Fruit fly (Drosophila melanogaster) whole organism: ENCODE results near the gene Atf3.

Experiments
- CG8478 ChIP-seq: fragments of >200 bp; optimal IDR thresholded peaks from 2 replicates; lab custom pipeline; 2018; ENCODE audit warnings: inconsistent platforms
- Dll ChIP-seq: fragments of >200 bp; optimal IDR thresholded peaks from 2 replicates; lab custom pipeline; 2017
- EcR ChIP-seq, 2 experiments: fragments of >200 bp; optimal IDR thresholded peaks; 2 replicates each; lab custom pipeline; 2017; ENCODE audit warnings: missing biosample characterization in 2 of 2, missing genetic modification characterization in 2 of 2, missing genetic modification reagents in 2 of 2
- pan ChIP-seq: fragments of >200 bp; optimal IDR thresholded peaks from 2 replicates; lab custom pipeline; 2017
- psq ChIP-seq: fragments of >200 bp; optimal IDR thresholded peaks from 2 replicates; lab custom pipeline; 2017
- usp ChIP-seq: fragments of >200 bp; optimal IDR thresholded peaks from 2 replicates; lab custom pipeline; 2017; ENCODE audit warnings: missing biosample characterization, missing genetic modification characterization, mixed read lengths

The Atf3 gene

DNA sequence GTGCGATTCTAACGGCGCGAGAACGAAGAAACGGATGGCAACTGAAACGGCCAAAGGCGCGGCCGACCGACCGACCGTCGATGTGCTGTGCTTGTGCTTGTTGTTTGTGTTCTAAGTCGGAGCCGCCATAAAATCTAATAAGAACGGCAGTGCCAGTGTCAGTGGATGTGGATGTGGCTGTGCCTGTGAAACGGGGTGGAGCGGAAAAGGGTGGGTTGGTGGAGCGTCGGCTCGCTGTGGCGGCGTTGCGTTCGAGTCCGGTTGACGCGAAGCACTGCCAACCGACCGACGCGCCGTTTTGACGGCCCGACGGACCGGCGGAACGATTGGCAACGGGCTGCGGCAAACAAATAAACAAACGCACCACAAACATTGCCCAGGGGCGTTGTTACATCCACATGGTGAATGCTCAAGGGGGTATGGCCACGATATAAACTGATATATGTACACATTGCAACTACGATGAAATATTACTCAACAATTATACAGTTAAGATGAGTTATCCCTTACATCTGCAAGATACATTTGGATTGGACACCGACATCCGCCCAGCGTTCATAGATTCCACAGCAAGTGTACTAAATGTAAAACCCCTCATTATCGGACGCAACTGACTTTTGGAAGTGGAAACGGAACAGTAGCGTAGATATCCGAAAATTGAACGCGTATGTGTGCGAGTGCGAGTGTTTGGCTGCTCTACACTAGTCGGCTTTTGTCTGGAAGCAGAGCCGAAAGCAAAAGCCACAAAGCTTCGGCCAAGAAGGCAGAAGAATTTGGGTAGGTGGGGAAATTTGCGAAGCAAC lies at the start of gene Atf3:
Gene Atf3 (minus strand): TSS at position 267 of the 803 bp plus-strand sequence.
- TF ChIP-seq usp (GFP tag; lab: Kevin White, UChicago) (no peak), Dll (lab: Kevin White, UChicago) (no peak), pan (lab: Kevin White, UChicago) (no peak), EcR (GFP tag; optimal IDR thresholded peaks at IDR 0.05; lab: Kevin White, UChicago) (no peak)

DNA sequence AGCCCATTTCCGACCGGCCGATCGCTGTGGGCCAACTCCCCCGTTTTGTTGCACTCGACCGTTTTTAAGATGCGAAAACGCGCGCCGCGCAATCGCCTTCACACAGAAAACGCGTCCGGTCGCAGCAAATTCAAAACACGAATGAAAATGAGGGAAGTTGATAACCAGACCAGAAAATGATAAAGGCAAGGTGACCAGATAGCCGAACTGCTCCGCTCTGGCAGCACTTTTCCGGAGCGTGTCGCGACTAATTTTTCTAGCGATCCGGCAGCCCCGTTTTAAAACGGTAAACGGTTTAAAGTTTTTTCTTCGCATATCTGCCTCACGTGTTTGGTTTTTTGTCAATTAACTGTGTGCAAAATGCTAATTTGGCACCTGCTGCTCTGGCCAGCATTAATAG lies 47.1 kb upstream of the Atf3 start, which contains the start of gene DAAM:
Gene DAAM (minus strand): TSS at position 149 of the 400 bp plus-strand sequence.
- TF ChIP-seq psq (no peak), EcR (GFP tag; optimal IDR thresholded peaks at IDR 0.05; lab: Kevin White, UChicago) (no peak), usp (GFP tag; lab: Kevin White, UChicago) (no peak), CG8478 (lab: Kevin White, UChicago) (no peak), pan (lab: Kevin White, UChicago) (no peak), Dll (lab: Kevin White, UChicago) (no peak)

DNA sequence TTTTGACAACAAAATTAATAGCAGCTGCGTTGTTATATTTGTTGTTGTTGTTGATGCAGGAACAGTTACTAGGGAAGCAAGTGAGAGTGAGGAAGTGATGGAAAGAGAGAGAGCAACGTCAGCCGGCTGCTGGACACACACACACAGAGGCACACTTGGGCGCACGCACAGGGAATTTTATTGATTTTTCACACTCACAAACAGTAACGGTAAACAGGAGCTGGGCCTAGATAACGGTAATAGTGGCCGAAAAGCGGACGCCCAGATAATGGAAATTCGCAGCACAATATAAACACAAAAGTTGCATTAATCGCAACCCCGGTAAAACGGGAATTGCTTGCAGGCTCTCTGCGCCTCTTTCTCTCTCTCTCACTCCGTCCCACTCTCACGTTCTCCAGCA lies 46.6 kb upstream of the Atf3 start:
- TF ChIP-seq Dll (lab: Kevin White, UChicago) (no peak), CG8478 (lab: Kevin White, UChicago) (no peak), EcR (GFP tag; optimal IDR thresholded peaks at IDR 0.05; lab: Kevin White, UChicago) (no peak), psq (no peak), pan (lab: Kevin White, UChicago) (no peak), usp (GFP tag; lab: Kevin White, UChicago) (no peak)

DNA sequence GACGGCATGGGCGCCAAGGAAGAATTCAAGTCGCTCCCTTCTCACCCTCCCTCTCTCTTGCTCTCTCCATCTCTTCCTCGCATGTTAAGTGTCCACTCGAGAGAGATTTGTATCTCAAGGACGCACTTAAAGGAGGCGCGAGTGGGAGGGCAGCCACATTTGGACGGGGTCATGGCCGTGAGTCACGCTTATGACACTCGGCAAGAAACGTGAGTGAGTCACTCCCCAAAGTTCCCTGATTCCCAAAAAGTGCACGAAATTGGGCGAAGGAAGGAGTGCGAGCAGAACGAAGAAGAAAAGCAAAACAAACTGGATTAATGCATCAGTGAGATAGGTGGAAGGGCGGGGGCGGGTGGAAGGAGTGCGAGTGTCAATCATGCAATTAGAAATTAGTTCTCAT lies 46.0 kb upstream of the Atf3 start:
- TF ChIP-seq pan (lab: Kevin White, UChicago): no peak
- TF ChIP-seq EcR (GFP tag; optimal IDR thresholded peaks at IDR 0.05; lab: Kevin White, UChicago): no peak
- no peak for TF ChIP-seq usp (GFP tag; lab: Kevin White, UChicago)
- no peak for TF ChIP-seq psq
- TF ChIP-seq Dll (lab: Kevin White, UChicago): no peak
- TF ChIP-seq CG8478 (lab: Kevin White, UChicago): no peak

DNA sequence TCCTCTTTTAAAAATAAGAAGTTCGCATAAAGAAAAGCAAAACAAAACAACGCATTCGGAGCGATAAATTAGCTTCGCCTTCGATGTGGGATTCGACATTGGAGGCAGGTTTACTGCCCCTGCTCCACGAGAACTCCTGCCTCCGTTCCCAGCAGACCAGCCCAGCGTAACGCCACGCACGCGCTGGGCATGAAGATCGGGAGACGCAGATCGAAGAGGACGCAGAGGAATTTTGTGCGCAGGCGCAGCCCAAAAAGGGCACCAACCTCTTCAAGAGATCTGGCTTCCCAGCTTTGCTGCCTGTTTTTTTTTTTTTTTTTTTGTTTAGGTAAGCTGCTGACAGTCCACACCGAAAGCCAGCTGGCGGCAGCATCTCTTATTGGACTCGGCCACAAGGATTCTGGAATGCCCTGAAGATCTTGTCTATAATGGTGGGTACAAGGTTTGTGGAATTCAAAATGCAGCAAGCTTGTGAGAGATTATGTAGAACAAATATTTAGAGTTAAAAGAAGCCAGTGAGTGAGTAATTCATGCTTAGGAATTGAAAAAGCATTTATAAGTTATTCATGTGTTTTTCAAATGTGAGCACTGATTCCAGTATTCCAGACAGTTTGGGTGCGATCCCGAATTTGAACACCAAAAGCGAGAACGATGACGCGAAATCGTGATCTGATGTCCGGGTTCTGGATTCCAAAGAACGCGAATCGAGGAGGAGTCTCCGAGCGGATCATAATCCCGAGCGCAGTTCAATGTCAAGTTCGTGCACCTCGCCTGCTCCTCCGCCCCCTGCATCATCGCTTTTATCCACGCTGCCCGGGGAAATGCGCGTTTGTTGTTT lies 45.3 kb upstream of the Atf3 start:
- TF ChIP-seq psq (no peak), EcR (GFP tag; optimal IDR thresholded peaks at IDR 0.05; lab: Kevin White, UChicago) (peak in 1 of 2 experiments; percentile 60)

DNA sequence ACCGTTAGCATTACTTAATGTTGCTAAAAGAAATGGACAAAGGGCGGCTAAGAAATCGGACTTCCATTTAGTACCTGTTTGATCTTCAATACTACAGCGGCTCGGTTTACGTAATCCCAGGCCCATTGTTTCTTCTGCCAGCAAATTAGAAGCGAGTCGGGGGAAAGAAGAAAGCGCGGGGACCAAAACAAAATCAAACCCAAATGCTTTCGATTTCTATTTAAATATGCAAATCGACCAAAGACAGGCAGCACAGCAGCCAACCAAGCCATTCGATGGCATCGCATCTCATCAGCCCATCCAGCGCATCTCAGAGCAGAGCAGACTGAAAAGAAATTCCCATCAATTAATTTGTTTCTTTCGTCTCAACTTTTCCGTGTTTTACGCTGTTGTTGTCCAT lies 37.4 kb upstream of the Atf3 start:
- TF ChIP-seq usp (GFP tag; lab: Kevin White, UChicago): no peak
- TF ChIP-seq EcR (GFP tag; optimal IDR thresholded peaks at IDR 0.05; lab: Kevin White, UChicago): no peak
- no peak for TF ChIP-seq Dll (lab: Kevin White, UChicago)
- no peak for TF ChIP-seq CG8478 (lab: Kevin White, UChicago)
- no peak for TF ChIP-seq pan (lab: Kevin White, UChicago)
- TF ChIP-seq psq: no peak

DNA sequence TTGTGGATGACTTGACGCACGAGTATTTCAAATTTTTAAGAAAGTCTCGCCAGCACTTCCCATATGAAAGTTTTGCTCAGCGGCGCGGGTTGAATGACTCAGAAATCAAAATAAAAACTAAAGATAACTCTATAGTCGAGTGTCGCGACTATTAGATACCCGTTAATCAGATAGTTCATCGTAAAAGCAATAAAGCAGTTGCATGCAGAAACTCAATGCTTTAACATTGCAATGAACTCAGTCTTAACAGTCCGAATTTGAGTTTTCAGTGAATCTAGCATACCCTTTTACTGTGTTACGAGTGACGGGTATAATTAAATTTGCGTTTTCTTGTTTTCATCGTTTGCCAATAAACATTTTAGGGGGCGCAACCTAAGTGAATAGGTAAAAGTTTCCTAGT lies 36.1 kb upstream of the Atf3 start:
- TF ChIP-seq CG8478 (lab: Kevin White, UChicago) (no peak), Dll (lab: Kevin White, UChicago) (no peak), usp (GFP tag; lab: Kevin White, UChicago) (no peak), EcR (GFP tag; optimal IDR thresholded peaks at IDR 0.05; lab: Kevin White, UChicago) (no peak), pan (lab: Kevin White, UChicago) (no peak), psq (no peak)

DNA sequence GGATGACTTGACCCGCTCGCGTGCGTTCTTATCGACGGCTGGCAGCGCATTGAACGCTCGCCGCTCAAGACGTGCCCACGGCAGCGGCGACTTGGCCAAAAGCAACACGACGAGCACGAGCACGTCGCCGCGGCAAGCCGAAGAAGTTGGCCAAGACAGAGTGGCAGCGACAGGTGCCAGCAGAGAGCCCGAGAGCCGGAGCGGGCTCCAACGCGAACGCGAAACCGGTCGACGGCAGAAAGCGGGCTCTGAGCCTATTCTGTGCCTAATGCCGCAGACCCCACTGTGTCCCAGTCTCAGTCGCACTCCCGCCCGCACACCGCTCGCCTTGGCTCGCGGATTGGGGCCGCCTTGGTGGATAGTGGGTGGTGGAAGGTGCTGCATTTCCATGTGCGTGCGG lies 33.4 kb upstream of the Atf3 start:
- no peak for TF ChIP-seq pan (lab: Kevin White, UChicago)
- TF ChIP-seq CG8478 (lab: Kevin White, UChicago): no peak
- TF ChIP-seq psq: no peak
- TF ChIP-seq EcR (GFP tag; optimal IDR thresholded peaks at IDR 0.05; lab: Kevin White, UChicago): no peak
- no peak for TF ChIP-seq usp (GFP tag; lab: Kevin White, UChicago)
- no peak for TF ChIP-seq Dll (lab: Kevin White, UChicago)

DNA sequence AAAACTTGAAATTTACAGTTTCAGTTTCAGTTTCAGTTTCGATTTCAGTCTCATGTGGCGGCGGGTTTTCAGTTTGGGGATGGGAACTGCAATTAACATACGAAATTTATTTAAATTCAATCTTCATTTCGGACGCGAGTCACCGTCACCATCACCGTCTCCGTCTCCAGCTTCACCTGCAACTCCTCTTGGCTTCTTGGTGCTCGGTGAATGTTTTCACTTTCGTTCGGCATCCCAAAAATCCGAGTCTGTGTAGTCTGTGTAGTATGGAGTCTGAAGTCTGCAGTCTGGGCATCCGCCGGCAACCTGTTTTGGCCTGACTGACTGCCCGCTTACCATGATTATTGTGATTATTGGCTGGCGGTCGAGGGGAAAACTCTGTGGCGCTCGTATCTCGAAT lies 28.9 kb upstream of the Atf3 start:
- TF ChIP-seq Dll (lab: Kevin White, UChicago) (no peak), CG8478 (lab: Kevin White, UChicago) (no peak), pan (lab: Kevin White, UChicago) (no peak), usp (GFP tag; lab: Kevin White, UChicago) (no peak), EcR (GFP tag; optimal IDR thresholded peaks at IDR 0.05; lab: Kevin White, UChicago) (no peak), psq (no peak)

DNA sequence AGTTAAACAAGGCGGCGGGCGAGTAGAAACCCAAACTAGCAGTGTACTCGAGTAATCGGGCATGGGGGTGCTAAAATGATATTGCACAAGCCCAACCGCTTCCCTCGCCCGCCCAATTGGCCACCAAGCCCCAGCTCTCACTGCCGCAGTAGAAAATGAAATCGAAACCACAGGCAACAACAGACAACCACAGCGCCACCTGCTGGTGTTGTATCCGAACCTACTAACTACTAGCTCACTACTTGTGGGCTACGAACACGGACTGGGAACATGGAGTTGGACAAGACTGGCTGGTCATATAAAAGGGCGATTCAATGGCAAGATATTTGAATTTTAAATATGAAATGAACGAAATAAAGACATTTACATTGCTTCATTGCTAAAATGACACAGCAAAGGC lies 24.8 kb upstream of the Atf3 start:
- no peak for TF ChIP-seq psq
- TF ChIP-seq Dll (lab: Kevin White, UChicago): no peak
- no peak for TF ChIP-seq EcR (GFP tag; optimal IDR thresholded peaks at IDR 0.05; lab: Kevin White, UChicago)
- no peak for TF ChIP-seq CG8478 (lab: Kevin White, UChicago)
- TF ChIP-seq pan (lab: Kevin White, UChicago): no peak
- no peak for TF ChIP-seq usp (GFP tag; lab: Kevin White, UChicago)

DNA sequence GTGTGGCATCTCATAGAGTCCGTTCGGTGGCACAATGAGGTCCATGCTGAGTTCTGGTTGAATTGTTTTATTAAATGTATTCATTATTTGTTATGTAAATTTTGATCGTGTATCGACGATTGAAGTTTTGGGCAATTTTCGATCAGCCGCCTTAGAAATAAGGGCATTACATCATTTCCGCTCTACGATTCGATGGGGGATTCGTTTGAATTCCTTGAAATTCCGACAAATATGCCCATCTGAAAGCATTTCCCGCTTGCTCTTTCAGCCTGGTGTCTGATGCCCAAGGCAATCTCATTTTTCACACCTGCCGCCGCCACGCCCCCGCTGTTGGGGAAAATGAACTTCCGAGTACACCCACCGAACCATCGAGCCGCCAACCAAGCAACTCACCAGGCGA lies 23.2 kb upstream of the Atf3 start, which contains the start of gene CG32811:
Gene CG32811 (minus strand): TSS at position 101 of the 400 bp plus-strand sequence.
- TF ChIP-seq CG8478 (lab: Kevin White, UChicago) (no peak), EcR (GFP tag; optimal IDR thresholded peaks at IDR 0.05; lab: Kevin White, UChicago) (no peak), psq (no peak), usp (GFP tag; lab: Kevin White, UChicago) (no peak), pan (lab: Kevin White, UChicago) (no peak), Dll (lab: Kevin White, UChicago) (no peak)
